Worm (Caenorhabditis elegans): ENCODE results near the gene ora-1.

ora-1 gene

DNA sequence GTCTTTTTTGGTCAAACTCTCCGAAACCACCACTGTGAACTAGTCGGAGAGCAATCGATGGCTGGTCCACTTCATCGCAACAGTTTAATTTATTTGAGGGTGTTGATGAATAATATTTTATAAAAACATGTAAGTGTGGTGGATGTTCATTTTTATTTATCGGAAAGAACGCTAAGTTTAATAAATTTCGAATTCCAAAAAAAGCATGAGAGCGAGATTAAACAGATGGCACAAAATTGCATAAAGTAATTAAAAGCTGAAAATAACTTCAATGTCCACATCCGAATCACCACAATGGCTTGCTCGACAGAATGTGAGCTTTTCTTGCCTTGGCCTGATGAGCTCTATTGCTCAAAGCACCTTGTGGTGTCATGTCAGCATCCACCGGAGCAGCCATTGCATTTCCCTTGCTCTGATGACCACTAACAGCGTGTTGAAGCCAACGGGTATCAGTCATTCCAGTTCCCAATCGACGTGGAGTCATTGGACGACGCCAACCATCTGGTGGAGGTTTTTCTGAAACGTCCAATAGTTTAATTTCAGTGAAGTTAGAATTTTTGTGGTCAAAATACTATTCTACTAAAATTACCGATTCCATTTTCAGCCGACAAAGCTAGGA lies 6.1 kb downstream of the ora-1 start:
- no peak for TF ChIP-seq nhr-21 (tag; optimal IDR thresholded peaks at IDR 0.05)
- TF ChIP-seq nhr-129 (tag; optimal IDR thresholded peaks at IDR 0.05): peak; percentile 19
- peak; percentile 8 for TF ChIP-seq nhr-25 (tag; optimal IDR thresholded peaks at IDR 0.05)

DNA sequence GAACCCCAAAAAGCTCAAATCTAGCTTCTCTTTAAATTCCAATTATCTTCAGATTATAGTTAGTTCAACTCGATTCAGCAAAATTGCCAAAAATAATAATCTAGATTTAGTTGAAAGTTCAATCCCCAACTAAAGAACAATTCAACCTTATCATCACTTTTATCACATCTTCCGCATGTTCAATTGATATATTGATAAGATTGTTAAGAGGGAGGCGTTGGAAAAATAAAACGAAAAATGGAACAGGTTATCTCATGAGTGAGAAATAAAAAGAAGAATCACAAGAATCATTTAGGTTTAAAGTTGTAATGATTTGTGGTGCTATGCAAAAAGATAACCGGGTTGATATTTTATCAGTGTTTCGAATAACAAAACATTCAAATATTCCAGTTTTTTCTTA lies 8.0 kb downstream of the ora-1 start:
- TF ChIP-seq unc-55 (GFP tag; optimal IDR thresholded peaks at IDR 0.05) (no peak), nhr-25 (tag; optimal IDR thresholded peaks at IDR 0.05) (peak; percentile 57), zag-1 (tag; optimal IDR thresholded peaks at IDR 0.05) (no peak), dmd-4 (tag; optimal IDR thresholded peaks at IDR 0.05) (no peak), alr-1 (tag; optimal IDR thresholded peaks at IDR 0.05) (no peak), nhr-10 (tag; optimal IDR thresholded peaks at IDR 0.05) (no peak), elt-3 (tag; optimal IDR thresholded peaks at IDR 0.05) (no peak), lin-39 (tag; optimal IDR thresholded peaks at IDR 0.05) (no peak), ama-1 (optimal IDR thresholded peaks at IDR 0.05) (no peak), ztf-11 (tag; optimal IDR thresholded peaks at IDR 0.05) (no peak), lsy-2 (tag; optimal IDR thresholded peaks at IDR 0.05) (no peak), sem-4 (tag; optimal IDR thresholded peaks at IDR 0.05) (no peak), blmp-1 (tag; optimal IDR thresholded peaks at IDR 0.05; ENCODE audit: insufficient read depth) (peak; percentile 14), mab-5 (tag; optimal IDR thresholded peaks at IDR 0.05) (no peak), crh-2 (tag; optimal IDR thresholded peaks at IDR 0.05) (no peak), fos-1 (tag; optimal IDR thresholded peaks at IDR 0.05) (peak; percentile 68), unc-62 (GFP tag; optimal IDR thresholded peaks at IDR 0.05) (no peak), sma-3 (GFP tag; optimal IDR thresholded peaks at IDR 0.05) (no peak), gmeb-1 (tag; optimal IDR thresholded peaks at IDR 0.05) (no peak), nhr-21 (tag; optimal IDR thresholded peaks at IDR 0.05) (peak; percentile 42)

DNA sequence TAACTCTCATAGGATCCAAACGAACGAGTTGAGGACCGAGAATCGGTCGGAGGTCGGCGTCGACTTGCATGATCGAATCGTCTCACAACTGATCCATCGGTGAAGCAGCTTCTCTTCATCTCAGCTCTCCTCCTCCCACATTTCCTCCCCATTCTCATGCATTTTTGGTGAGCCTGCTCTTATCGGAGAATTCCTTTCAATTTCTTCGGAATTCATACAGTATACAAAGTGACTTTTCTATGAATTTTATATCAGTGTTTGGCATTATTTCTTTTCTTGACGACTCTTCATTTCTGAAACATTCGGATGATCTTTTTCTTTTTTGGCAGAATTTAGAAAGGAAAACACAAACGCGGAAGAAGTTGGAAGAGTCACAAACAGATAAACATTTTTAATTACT lies 9.4 kb downstream of the ora-1 start, which contains the start of gene mec-17:
Gene mec-17, minus strand, starts transcription at position 101 of the 400 bp plus-strand sequence.
- TF ChIP-seq ceh-82 (tag; optimal IDR thresholded peaks at IDR 0.05): no peak
- peak; percentile 45 for TF ChIP-seq unc-55 (GFP tag; optimal IDR thresholded peaks at IDR 0.05)

DNA sequence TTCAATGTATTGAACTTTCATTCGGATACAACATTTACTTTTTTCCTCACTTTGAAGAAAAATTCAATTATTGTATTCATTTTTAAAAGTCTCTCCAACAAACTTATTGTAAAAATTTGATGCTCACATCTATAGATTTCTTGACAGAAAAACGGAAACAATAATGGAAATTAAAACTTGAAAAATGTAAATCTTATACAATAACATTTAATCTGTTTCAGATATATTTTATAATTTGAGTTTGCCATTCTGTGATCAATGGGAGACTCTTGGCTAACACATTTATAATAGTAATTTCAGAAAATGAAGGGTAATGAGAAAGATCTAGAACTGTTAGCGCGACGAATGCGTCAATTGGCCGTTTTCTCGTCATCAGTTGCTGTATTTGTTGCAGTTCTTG lies 10.7 kb downstream of the ora-1 start, which contains the start of gene col-115:
Gene col-115, plus strand, starts transcription at position 301 of the 400 bp plus-strand sequence.
- TF ChIP-seq sma-3 (GFP tag; optimal IDR thresholded peaks at IDR 0.05) (no peak), sma-9 (GFP tag; optimal IDR thresholded peaks at IDR 0.05) (no peak), sma-9 (tag; optimal IDR thresholded peaks at IDR 0.05) (no peak), unc-55 (GFP tag; optimal IDR thresholded peaks at IDR 0.05) (no peak), skn-1 (tag; optimal IDR thresholded peaks at IDR 0.05) (no peak), elt-3 (tag; optimal IDR thresholded peaks at IDR 0.05) (no peak), nhr-11 (tag; optimal IDR thresholded peaks at IDR 0.05) (no peak), zag-1 (tag; optimal IDR thresholded peaks at IDR 0.05) (no peak), nhr-77 (tag; optimal IDR thresholded peaks at IDR 0.05) (no peak), mab-5 (tag; optimal IDR thresholded peaks at IDR 0.05) (no peak)

DNA sequence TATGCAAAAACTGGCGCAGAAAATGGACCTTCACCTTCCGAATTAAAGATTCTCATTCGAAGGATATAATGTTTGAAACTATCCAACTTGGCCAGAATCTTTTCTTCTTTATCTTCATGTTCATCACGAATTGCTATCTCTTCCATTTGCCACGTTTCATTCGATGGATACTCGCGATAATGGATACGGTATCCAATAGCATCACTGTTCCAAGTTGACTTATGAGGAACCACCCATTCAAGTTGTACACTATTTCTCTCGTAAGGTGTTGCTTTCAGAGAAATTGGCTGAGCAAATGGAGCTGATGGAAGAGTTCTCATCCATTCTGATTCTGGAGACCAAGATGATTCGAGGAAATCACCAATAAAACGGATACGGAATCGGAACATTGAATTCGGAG lies 17.0 kb downstream of the ora-1 start:
- TF ChIP-seq crh-2 (tag; optimal IDR thresholded peaks at IDR 0.05): no peak
- TF ChIP-seq lin-13 (GFP tag; optimal IDR thresholded peaks at IDR 0.05): no peak
- TF ChIP-seq mdl-1 (tag; optimal IDR thresholded peaks at IDR 0.05): no peak
- no peak for TF ChIP-seq skn-1 (tag; optimal IDR thresholded peaks at IDR 0.05)
- TF ChIP-seq sma-3 (GFP tag; optimal IDR thresholded peaks at IDR 0.05): no peak
- TF ChIP-seq nhr-237 (tag; optimal IDR thresholded peaks at IDR 0.05): no peak
- TF ChIP-seq nhr-11 (tag; optimal IDR thresholded peaks at IDR 0.05): no peak

DNA sequence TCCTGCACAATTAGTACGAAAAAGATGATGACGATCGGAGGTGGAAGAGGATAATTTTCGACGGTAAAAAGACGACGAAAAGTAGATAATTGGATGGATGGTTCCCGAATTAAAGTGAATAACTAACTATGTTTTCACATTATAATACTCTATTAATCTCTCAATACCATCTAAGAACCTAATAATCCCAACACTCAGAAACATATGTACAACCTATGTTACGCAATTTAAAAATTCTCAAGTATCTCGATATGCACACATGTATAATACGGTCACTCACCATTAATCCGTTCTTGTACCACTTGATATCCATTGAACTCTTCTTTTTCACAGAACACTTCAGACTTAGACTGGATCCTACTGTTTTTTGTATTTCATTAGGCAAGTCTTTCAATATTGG lies 23.1 kb downstream of the ora-1 start:
- TF ChIP-seq lin-13 (GFP tag; optimal IDR thresholded peaks at IDR 0.05) (no peak), nhr-25 (tag; optimal IDR thresholded peaks at IDR 0.05) (peak; percentile 31)

DNA sequence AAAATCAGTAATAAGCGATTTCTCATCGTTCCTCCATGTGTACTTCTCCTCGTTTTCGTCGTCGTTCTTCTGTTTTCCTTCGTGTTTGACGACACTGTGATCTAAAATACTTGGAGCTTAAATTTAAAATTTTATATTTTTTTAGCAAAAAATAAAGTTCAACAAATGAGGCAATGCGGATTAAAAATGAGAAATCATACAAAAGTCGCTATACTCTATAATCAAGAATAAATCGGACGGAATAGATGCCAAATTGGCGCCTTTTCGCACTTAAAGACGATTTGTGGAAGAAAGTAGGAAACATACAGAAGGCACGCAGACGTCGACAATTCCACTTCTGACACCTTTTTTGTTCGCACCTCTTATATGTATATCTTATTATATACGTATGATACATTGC lies 26.3 kb downstream of the ora-1 start, which contains the start of gene rig-4:
Gene rig-4, minus strand, starts transcription at position 101 of the 400 bp plus-strand sequence.
- TF ChIP-seq lin-39 (tag; optimal IDR thresholded peaks at IDR 0.05) (no peak), sma-9 (GFP tag; optimal IDR thresholded peaks at IDR 0.05) (no peak), sma-9 (tag; optimal IDR thresholded peaks at IDR 0.05) (no peak), nhr-11 (tag; optimal IDR thresholded peaks at IDR 0.05) (no peak), unc-62 (GFP tag; optimal IDR thresholded peaks at IDR 0.05) (no peak), ztf-4 (tag; optimal IDR thresholded peaks at IDR 0.05) (no peak), ztf-11 (tag; optimal IDR thresholded peaks at IDR 0.05) (no peak), blmp-1 (tag; optimal IDR thresholded peaks at IDR 0.05; ENCODE audit: insufficient read depth) (no peak), lin-13 (GFP tag; optimal IDR thresholded peaks at IDR 0.05) (no peak), aly-2 (tag; optimal IDR thresholded peaks at IDR 0.05) (no peak), alr-1 (tag; optimal IDR thresholded peaks at IDR 0.05) (no peak), gmeb-1 (tag; optimal IDR thresholded peaks at IDR 0.05) (no peak), Y55F3AM.14 (GFP tag; optimal IDR thresholded peaks at IDR 0.05) (no peak), nhr-77 (tag; optimal IDR thresholded peaks at IDR 0.05) (no peak), nhr-6 (tag; optimal IDR thresholded peaks at IDR 0.05) (no peak)

All from whole organism, L2 larva.